Fruit fly (Drosophila melanogaster) whole organism, embryonic: Measurements from ENCODE around the gene QC.

Experiments used
- B-H2 ChIP-seq: fragments of 200-800 bp; sonication (Bioruptor generic); optimal IDR thresholded peaks from 2 replicates; lab custom pipeline; 2018; ENCODE audit warnings: missing biosample characterization, mild to moderate bottlenecking, missing genetic modification characterization
- CG10431 ChIP-seq: fragments of 200-800 bp; sonication (Bioruptor generic); optimal IDR thresholded peaks from 3 replicates; lab custom pipeline; 2018; ENCODE audit warnings: missing biosample characterization, mild to moderate bottlenecking, missing genetic modification characterization
- CG11504 ChIP-seq: fragments of 200-800 bp; sonication (Bioruptor generic); optimal IDR thresholded peaks from 3 replicates; lab custom pipeline; 2019; ENCODE audit warnings: missing biosample characterization, mild to moderate bottlenecking, missing genetic modification characterization, moderate library complexity
- CG11695 ChIP-seq: fragments of 200-800 bp; sonication (Bioruptor generic); IDR thresholded peaks from 3 replicates; pipeline ENCODE4 v1.3.6; 2022; ENCODE audit warnings: missing biosample characterization, missing genetic modification characterization
- CG13624 ChIP-seq: fragments of 200-800 bp; sonication (Bioruptor generic); optimal IDR thresholded peaks from 2 replicates; lab custom pipeline; 2016; ENCODE audit warnings: missing biosample characterization, missing genetic modification characterization
- CG17359 ChIP-seq: fragments of 200-800 bp; sonication (Bioruptor generic); optimal IDR thresholded peaks from 3 replicates; lab custom pipeline; 2018; ENCODE audit warnings: missing biosample characterization, mild to moderate bottlenecking, missing genetic modification characterization, moderate library complexity
- CG18262 ChIP-seq: fragments of 200-800 bp; optimal IDR thresholded peaks from 3 replicates; lab custom pipeline; 2019; ENCODE audit warnings: missing biosample characterization, mild to moderate bottlenecking, missing genetic modification characterization, moderate library complexity
- CG2199 ChIP-seq: fragments of 200-800 bp; sonication (Bioruptor generic); IDR thresholded peaks from 3 replicates; pipeline ENCODE4 v1.3.6; 2022; ENCODE audit warnings: missing biosample characterization, missing genetic modification characterization
- CG34224 ChIP-seq: fragments of 200-800 bp; sonication (Bioruptor generic); IDR thresholded peaks from 3 replicates; pipeline ENCODE4 v1.3.6; 2022; ENCODE audit warnings: missing biosample characterization, missing genetic modification characterization; ENCODE audit not compliant: partially characterized antibody
- CG3838 ChIP-seq: fragments of 200-800 bp; sonication (Bioruptor generic); optimal IDR thresholded peaks from 3 replicates; lab custom pipeline; 2016; ENCODE audit warnings: missing biosample characterization, missing genetic modification characterization
- CG43689 ChIP-seq: fragments of 200-800 bp; sonication (Bioruptor generic); IDR thresholded peaks from 2 replicates; pipeline ENCODE4 v1.3.6; 2022; ENCODE audit warnings: missing biosample characterization, missing genetic modification characterization
- CG4404 ChIP-seq: fragments of 200-800 bp; sonication (Bioruptor generic); IDR thresholded peaks from 2 replicates; pipeline ENCODE4 v1.3.6; 2022; ENCODE audit warnings: missing biosample characterization, missing genetic modification characterization
- CG4617 ChIP-seq: fragments of 200-800 bp; sonication (Bioruptor generic); optimal IDR thresholded peaks from 3 replicates; lab custom pipeline; 2016; ENCODE audit warnings: missing biosample characterization, missing genetic modification characterization, borderline replicate concordance
- CG4730 ChIP-seq: fragments of 200-800 bp; sonication (Bioruptor generic); IDR thresholded peaks from 2 replicates; pipeline ENCODE4 v1.3.6; 2022; ENCODE audit warnings: missing biosample characterization, missing genetic modification characterization
- CG5180 ChIP-seq: fragments of 200-800 bp; sonication (Bioruptor generic); optimal IDR thresholded peaks from 3 replicates; lab custom pipeline; 2017; ENCODE audit warnings: missing biosample characterization, missing genetic modification characterization, mild to moderate bottlenecking, moderate library complexity, missing genetic modification reagents
- CG6254 ChIP-seq: fragments of 200-800 bp; sonication (Bioruptor generic); optimal IDR thresholded peaks from 3 replicates; lab custom pipeline; 2017; ENCODE audit warnings: mild to moderate bottlenecking, missing biosample characterization, missing genetic modification reagents, missing genetic modification characterization
- CG7928 ChIP-seq: fragments of 200-800 bp; sonication (Bioruptor generic); optimal IDR thresholded peaks from 2 replicates; lab custom pipeline; 2017; ENCODE audit warnings: missing biosample characterization, mild to moderate bottlenecking, missing genetic modification characterization
- CG8089 ChIP-seq: fragments of 200-800 bp; sonication (Bioruptor generic); optimal IDR thresholded peaks from 3 replicates; lab custom pipeline; 2016; ENCODE audit warnings: missing biosample characterization, missing genetic modification characterization
- CG9797 ChIP-seq: fragments of 200-800 bp; sonication (Bioruptor generic); optimal IDR thresholded peaks from 3 replicates; lab custom pipeline; 2018; ENCODE audit warnings: missing biosample characterization, mild to moderate bottlenecking, missing genetic modification characterization
- CTCF ChIP-seq: fragments of 200-800 bp; sonication (Bioruptor generic); optimal IDR thresholded peaks from 2 replicates; lab custom pipeline; 2017; ENCODE audit warnings: missing biosample characterization, mild to moderate bottlenecking, missing genetic modification characterization, moderate library complexity
- D19A ChIP-seq: fragments of 200-800 bp; optimal IDR thresholded peaks from 3 replicates; lab custom pipeline; 2019; ENCODE audit warnings: missing biosample characterization, mild to moderate bottlenecking, missing genetic modification characterization, moderate library complexity
- Deaf1 ChIP-seq: fragments of 200-800 bp; optimal IDR thresholded peaks from 3 replicates; lab custom pipeline; 2019; ENCODE audit warnings: missing biosample characterization, mild to moderate bottlenecking, missing genetic modification characterization, moderate library complexity
- Dip3 ChIP-seq: fragments of 200-800 bp; sonication (Bioruptor generic); optimal IDR thresholded peaks from 3 replicates; lab custom pipeline; 2016; ENCODE audit warnings: missing biosample characterization, missing genetic modification characterization
- Doc3 ChIP-seq: fragments of 200-800 bp; sonication (Bioruptor generic); IDR thresholded peaks from 3 replicates; pipeline ENCODE4 v1.3.6; 2022; ENCODE audit warnings: missing biosample characterization, missing genetic modification characterization; ENCODE audit not compliant: partially characterized antibody
- E2f2 ChIP-seq: fragments of 200-800 bp; sonication (Bioruptor generic); IDR thresholded peaks from 2 replicates; pipeline ENCODE4 v1.3.6; 2022; ENCODE audit warnings: missing biosample characterization, missing genetic modification characterization
- HLH3B ChIP-seq: fragments of 200-800 bp; sonication (Bioruptor generic); IDR thresholded peaks from 2 replicates; pipeline ENCODE4 v1.3.6; 2022; ENCODE audit warnings: missing biosample characterization, missing genetic modification characterization
- HmgD ChIP-seq: fragments of 200-800 bp; sonication (Bioruptor generic); optimal IDR thresholded peaks from 3 replicates; lab custom pipeline; 2016; ENCODE audit warnings: missing biosample characterization, missing genetic modification characterization
- Jarid2 ChIP-seq: fragments of 200-800 bp; sonication (Bioruptor generic); optimal IDR thresholded peaks from 3 replicates; lab custom pipeline; 2017; ENCODE audit warnings: mild to moderate bottlenecking, missing biosample characterization, missing genetic modification reagents, missing genetic modification characterization
- MTF-1 ChIP-seq: fragments of 200-800 bp; sonication (Bioruptor generic); optimal IDR thresholded peaks from 2 replicates; lab custom pipeline; 2018; ENCODE audit warnings: missing biosample characterization, mild to moderate bottlenecking, missing genetic modification characterization, borderline replicate concordance
- Meics ChIP-seq: fragments of 200-800 bp; sonication (Bioruptor generic); optimal IDR thresholded peaks from 2 replicates; lab custom pipeline; 2017; ENCODE audit warnings: missing biosample characterization, mild to moderate bottlenecking, missing genetic modification characterization
- NC2α ChIP-seq: fragments of 200-800 bp; sonication (Bioruptor generic); optimal IDR thresholded peaks from 2 replicates; lab custom pipeline; 2016; ENCODE audit warnings: missing biosample characterization, missing genetic modification characterization
- Ptx1 ChIP-seq: fragments of 200-800 bp; sonication (Bioruptor generic); IDR thresholded peaks from 2 replicates; pipeline ENCODE4 v1.3.6; 2022; ENCODE audit warnings: missing biosample characterization, missing genetic modification characterization
- Taf1 ChIP-seq: fragments of 200-800 bp; sonication (Bioruptor generic); IDR thresholded peaks from 2 replicates; pipeline ENCODE4 v1.3.6; 2022; ENCODE audit warnings: missing biosample characterization, missing genetic modification characterization
- Trl ChIP-seq, 3 experiments: fragments of >200 bp in 2 of 3; fragments of 200-800 bp in 1 of 3; sonication (Bioruptor generic) in 1 of 3; optimal IDR thresholded peaks; 2 replicates in 1 of 3; 3 replicates in 2 of 3; lab custom pipeline; 2016 to 2017; ENCODE audit warnings: missing biosample characterization in 1 of 3, missing genetic modification characterization in 1 of 3
- bbx ChIP-seq: fragments of 200-800 bp; sonication (Bioruptor generic); IDR thresholded peaks from 2 replicates; pipeline ENCODE4 v1.3.6; 2022; ENCODE audit warnings: missing biosample characterization, missing genetic modification characterization; ENCODE audit not compliant: partially characterized antibody
- bsh ChIP-seq, 2 experiments: fragments of 200-800 bp; sonication (Bioruptor generic); optimal IDR thresholded peaks; 2 replicates each; lab custom pipeline; 2017 to 2018; ENCODE audit warnings: mild to moderate bottlenecking in 2 of 2, missing biosample characterization in 2 of 2, missing genetic modification characterization in 2 of 2, moderate library complexity in 1 of 2
- chm ChIP-seq: fragments of 200-800 bp; sonication (Bioruptor generic); IDR thresholded peaks from 2 replicates; pipeline ENCODE4 v1.3.6; 2022; ENCODE audit warnings: missing biosample characterization, missing genetic modification characterization
- ci ChIP-seq: fragments of 200-800 bp; sonication (Bioruptor generic); IDR thresholded peaks from 3 replicates; pipeline ENCODE4 v1.3.6; 2022; ENCODE audit warnings: missing biosample characterization, missing genetic modification characterization
- crp ChIP-seq, 2 experiments: fragments of 200-800 bp; sonication (Bioruptor generic); optimal IDR thresholded peaks; 2 replicates in 1 of 2; 3 replicates in 1 of 2; lab custom pipeline; 2017; ENCODE audit warnings: missing biosample characterization in 2 of 2, missing genetic modification characterization in 2 of 2, mild to moderate bottlenecking in 1 of 2, moderate library complexity in 1 of 2
- danr ChIP-seq: fragments of 200-800 bp; sonication (Bioruptor generic); IDR thresholded peaks from 2 replicates; pipeline ENCODE4 v1.3.6; 2022; ENCODE audit warnings: missing biosample characterization, missing genetic modification characterization
- fd102C ChIP-seq: fragments of 200-800 bp; sonication (Bioruptor generic); optimal IDR thresholded peaks from 2 replicates; lab custom pipeline; 2018; ENCODE audit warnings: missing biosample characterization, mild to moderate bottlenecking, missing genetic modification characterization, moderate library complexity
- nom ChIP-seq: fragments of 200-800 bp; sonication (Bioruptor generic); optimal IDR thresholded peaks from 2 replicates; lab custom pipeline; 2017; ENCODE audit warnings: missing biosample characterization, missing genetic modification characterization, mild to moderate bottlenecking, moderate library complexity, missing genetic modification reagents
- sd ChIP-seq: fragments of 200-800 bp; sonication (Bioruptor generic); optimal IDR thresholded peaks from 3 replicates; lab custom pipeline; 2018; ENCODE audit warnings: missing biosample characterization, mild to moderate bottlenecking, missing genetic modification characterization, moderate library complexity
- sima ChIP-seq: fragments of 200-800 bp; sonication (Bioruptor generic); optimal IDR thresholded peaks from 2 replicates; lab custom pipeline; 2016; ENCODE audit warnings: missing biosample characterization, missing genetic modification characterization
- sr ChIP-seq: fragments of 200-800 bp; sonication (Bioruptor generic); IDR thresholded peaks from 3 replicates; pipeline ENCODE4 v1.3.6; 2022; ENCODE audit warnings: missing biosample characterization, missing genetic modification characterization
- stwl ChIP-seq: fragments of 200-800 bp; sonication (Bioruptor generic); optimal IDR thresholded peaks from 3 replicates; lab custom pipeline; 2018; ENCODE audit warnings: missing biosample characterization, mild to moderate bottlenecking, missing genetic modification characterization, moderate library complexity
- tll ChIP-seq, 2 experiments: fragments of 200-800 bp in 1 of 2; fragments of >200 bp in 1 of 2; sonication (Bioruptor generic) in 1 of 2; optimal IDR thresholded peaks; 2 replicates each; lab custom pipeline; 2017 to 2019; ENCODE audit warnings: missing biosample characterization in 2 of 2, missing genetic modification characterization in 2 of 2, mild to moderate bottlenecking in 1 of 2, moderate library complexity in 1 of 2
- twi ChIP-seq: fragments of 200-800 bp; optimal IDR thresholded peaks from 2 replicates; lab custom pipeline; 2019; ENCODE audit warnings: missing biosample characterization, mild to moderate bottlenecking, missing genetic modification characterization, moderate library complexity
- zen2 ChIP-seq: fragments of 200-800 bp; sonication (Bioruptor generic); IDR thresholded peaks from 3 replicates; pipeline ENCODE4 v1.3.6; 2022; ENCODE audit warnings: missing biosample characterization, missing genetic modification characterization; ENCODE audit not compliant: partially characterized antibody

QC gene

dm6 chr3L:5902189-5902765 is at the start of gene QC (continued):
- TF ChIP-seq CG4617, result no peak
- peak in 1 of 2 experiments; percentile 25 for TF ChIP-seq Trl (optimal IDR thresholded peaks at IDR 0.05; lab: Kevin White, UChicago)
- TF ChIP-seq Trl (GFP tag; optimal IDR thresholded peaks at IDR 0.05; lab: Kevin White, UChicago), result no peak
- TF ChIP-seq Meics, result no peak
- TF ChIP-seq crp (GFP tag; optimal IDR thresholded peaks at IDR 0.05; lab: Kevin White, UChicago), result no peak
- no peak for TF ChIP-seq CG4404 (GFP tag; lab: Robert Waterston, UW)
- no peak for TF ChIP-seq CG17359
- 0 out of 3 replicates have a peak, but pooled peaks have one; percentile 5 for TF ChIP-seq sr
- TF ChIP-seq CG9797 (GFP tag; lab: Kevin White, UChicago), result no peak
- TF ChIP-seq Taf1 (GFP tag; lab: Robert Waterston, UW), result no peak
- TF ChIP-seq NC2α (GFP tag; lab: Kevin White, UChicago), result no peak
- TF ChIP-seq Ptx1 (GFP tag; lab: Robert Waterston, UW), result no peak
- TF ChIP-seq CG18262 (tag; lab: Kevin White, UChicago), result no peak
- TF ChIP-seq twi (tag; lab: Kevin White, UChicago), result no peak
- no peak for TF ChIP-seq CG6254
- no peak for TF ChIP-seq fd102C
- no peak for TF ChIP-seq CG11695 (GFP tag; lab: Robert Waterston, UW)

- no peak for TF ChIP-seq B-H2
- TF ChIP-seq sd (tag; lab: Kevin White, UChicago), result no peak
- TF ChIP-seq D19A (tag; lab: Kevin White, UChicago), result no peak
- TF ChIP-seq Deaf1 (tag; lab: Kevin White, UChicago), result peak; percentile 29
- peak; percentile 4 for TF ChIP-seq nom (GFP tag; lab: Kevin White, UChicago)
- TF ChIP-seq HLH3B (GFP tag; lab: Robert Waterston, UW), result no peak
- TF ChIP-seq danr (GFP tag; lab: Robert Waterston, UW), result no peak
- TF ChIP-seq bsh (GFP tag; optimal IDR thresholded peaks at IDR 0.05; lab: Kevin White, UChicago), result peak in 1 of 2 experiments; percentile 31
- TF ChIP-seq Ptx1 (GFP tag; lab: Robert Waterston, UW), result no peak
- no peak for TF ChIP-seq CG10431 (GFP tag; lab: Kevin White, UChicago)
- TF ChIP-seq MTF-1 (GFP tag; lab: Kevin White, UChicago), result no peak
- TF ChIP-seq CTCF (GFP tag; lab: Kevin White, UChicago), result no peak
- TF ChIP-seq stwl, result peak; percentile 20
- TF ChIP-seq CG34224 (GFP tag; lab: Robert Waterston, UW), result 0 out of 3 replicates have a peak, but pooled peaks have one; percentile 8
- no peak for TF ChIP-seq CG13624
- no peak for TF ChIP-seq tll (GFP tag; optimal IDR thresholded peaks at IDR 0.05; lab: Kevin White, UChicago)
- TF ChIP-seq CG11504 (tag; lab: Kevin White, UChicago), result peak; percentile 98
- TF ChIP-seq CG43689 (GFP tag; lab: Robert Waterston, UW), result no peak
- TF ChIP-seq ci (GFP tag; lab: Robert Waterston, UW), result peak; percentile 57; the same call in 1 of the 3 replicates
- TF ChIP-seq Dip3 (GFP tag; lab: Kevin White, UChicago), result no peak
- no peak for TF ChIP-seq HmgD (GFP tag; lab: Kevin White, UChicago)
- no peak for TF ChIP-seq CG7928 (GFP tag; lab: Kevin White, UChicago)
- peak; percentile 32; the same call in 1 of the 2 replicates for TF ChIP-seq bbx (GFP tag; lab: Robert Waterston, UW)
- no peak for TF ChIP-seq CG4730 (GFP tag; lab: Robert Waterston, UW)
- no peak for TF ChIP-seq Doc3 (GFP tag; lab: Robert Waterston, UW)
- TF ChIP-seq E2f2 (GFP tag; lab: Robert Waterston, UW), result no peak
- TF ChIP-seq CG5180 (GFP tag; lab: Kevin White, UChicago), result peak; percentile 49
- TF ChIP-seq CG3838 (GFP tag; lab: Kevin White, UChicago), result peak; percentile 94
- TF ChIP-seq zen2 (GFP tag; lab: Robert Waterston, UW), result 0 out of 3 replicates have a peak, but pooled peaks have one; percentile 20
- no peak for TF ChIP-seq CG8089 (GFP tag; lab: Kevin White, UChicago)
- TF ChIP-seq chm, result peak; percentile 49; the same call in 1 of the 2 replicates
- peak; percentile 66 for TF ChIP-seq Jarid2
- TF ChIP-seq CG2199 (GFP tag; lab: Robert Waterston, UW), result 0 out of 3 replicates have a peak, but pooled peaks have one; percentile 40
- TF ChIP-seq sima (GFP tag; lab: Kevin White, UChicago), result no peak
Measured at dm6 chr3L:5950467-5950866, 48.2 kb upstream of the QC start, which contains the start of gene Egfrap. Egfrap (minus strand) TSS chr3L:5950658.
